Fruit fly (Drosophila melanogaster) Kc167 (cell line): ENCODE results near the gene ppan.

ENCODE experiments used
- insv ChIP-seq: fragments of >200 bp; optimal IDR thresholded peaks from 3 replicates; lab custom pipeline; 2018; ENCODE audit warnings: missing external identifiers
- psq ChIP-seq: fragments of >200 bp; optimal IDR thresholded peaks from 2 replicates; lab custom pipeline; 2017; ENCODE audit warnings: missing external identifiers
- ttk ChIP-seq: sonication (Bioruptor generic); optimal IDR thresholded peaks from 2 replicates; lab custom pipeline; 2017; ENCODE audit warnings: missing external identifiers

- TF ChIP-seq ttk (lab: Kevin White, UChicago) (no peak), psq (lab: Kevin White, UChicago) (no peak), insv (lab: Kevin White, UChicago) (no peak)
Measured at dm6 chr3R:21089416-21089815, 26.6 kb upstream of the ppan start.
